Worm (Caenorhabditis elegans) whole organism, L1 larva: ENCODE measurements around the gene lin-45.

Source experiments
- C04F5.9 ChIP-seq: sonication (generic microtip); optimal IDR thresholded peaks from 2 replicates; lab custom pipeline; 2016; ENCODE audit warnings: missing genetic modification characterization, missing compliant biosample characterization
- F16B12.6 ChIP-seq: fragments of 150-350 bp; optimal IDR thresholded peaks from 2 replicates; lab custom pipeline; 2014; ENCODE audit warnings: missing biosample characterization, missing genetic modification characterization
- alr-1 ChIP-seq: fragments of 200-800 bp; sonication (Bioruptor generic); optimal IDR thresholded peaks from 2 replicates; lab custom pipeline; 2018; ENCODE audit warnings: borderline replicate concordance, mild to moderate bottlenecking, missing genetic modification characterization, missing compliant biosample characterization
- aly-2 ChIP-seq: fragments of 150-350 bp; optimal IDR thresholded peaks from 2 replicates; lab custom pipeline; 2014; ENCODE audit warnings: missing biosample characterization, missing genetic modification characterization
- blmp-1 ChIP-seq: fragments of 150-350 bp; optimal IDR thresholded peaks from 2 replicates; lab custom pipeline; 2014; ENCODE audit warnings: missing biosample characterization, missing genetic modification characterization
- ceh-63 ChIP-seq: fragments of 200-800 bp; sonication (Bioruptor generic); optimal IDR thresholded peaks from 2 replicates; lab custom pipeline; 2018; ENCODE audit warnings: mild to moderate bottlenecking, missing genetic modification characterization, missing compliant biosample characterization
- ceh-82 ChIP-seq, 3 experiments: fragments of 150-350 bp in 1 of 3; sonication (generic microtip) in 2 of 3; optimal IDR thresholded peaks; 2 replicates each; lab custom pipeline; 2014 to 2017; ENCODE audit warnings: missing biosample characterization in 3 of 3, missing genetic modification characterization in 3 of 3
- ceh-88 ChIP-seq: fragments of 200-800 bp; sonication (Bioruptor generic); IDR thresholded peaks from 2 replicates; pipeline ENCODE4 v1.3.6; 2022; ENCODE audit warnings: missing genetic modification characterization, missing compliant biosample characterization
- dpl-1 ChIP-seq, 3 experiments: fragments of 150-350 bp in 2 of 3; sonication (generic microtip) in 1 of 3; optimal IDR thresholded peaks; 2 replicates each; lab custom pipeline; 2014 to 2017; ENCODE audit warnings: missing biosample characterization in 3 of 3, missing genetic modification characterization in 3 of 3, missing genetic modification reagents in 3 of 3
- efl-1 ChIP-seq, 4 experiments: fragments of 150-350 bp; optimal IDR thresholded peaks in 3 of 4; peaks in 1 of 4; 1 replicate in 1 of 4; 2 replicates in 3 of 4; lab custom pipeline; 2014; ENCODE audit warnings: missing biosample characterization in 2 of 4, missing genetic modification characterization in 2 of 4, missing genetic modification reagents in 2 of 4
- efl-3 ChIP-seq: fragments of 200-800 bp; sonication (Bioruptor generic); optimal IDR thresholded peaks from 2 replicates; lab custom pipeline; 2018; ENCODE audit warnings: mild to moderate bottlenecking, missing genetic modification characterization, missing compliant biosample characterization
- egl-13 ChIP-seq: sonication (generic microtip); optimal IDR thresholded peaks from 2 replicates; lab custom pipeline; 2016; ENCODE audit warnings: missing genotype, missing genetic modification reagents, missing genetic modification characterization, missing compliant biosample characterization
- elt-2 ChIP-seq: sonication (generic microtip); optimal IDR thresholded peaks from 2 replicates; lab custom pipeline; 2016; ENCODE audit warnings: missing genetic modification characterization, mild to moderate bottlenecking, inconsistent platforms, missing compliant biosample characterization, missing genetic modification reagents
- elt-3 ChIP-seq, 6 experiments: fragments of 150-350 bp in 1 of 6; sonication (generic microtip); optimal IDR thresholded peaks; 2 replicates each; lab custom pipeline; 2017 to 2018; ENCODE audit warnings: missing biosample characterization in 6 of 6, missing genetic modification characterization in 6 of 6, inconsistent platforms in 1 of 6
- fkh-4 ChIP-seq: sonication (generic microtip); optimal IDR thresholded peaks from 2 replicates; lab custom pipeline; 2016; ENCODE audit warnings: missing compliant biosample characterization, missing genetic modification characterization, borderline replicate concordance
- fos-1 ChIP-seq: fragments of 150-350 bp; optimal IDR thresholded peaks from 2 replicates; lab custom pipeline; 2014; ENCODE audit warnings: missing biosample characterization, missing genetic modification characterization
- grh-1 ChIP-seq: fragments of 200-800 bp; sonication (Bioruptor generic); IDR thresholded peaks from 2 replicates; pipeline ENCODE4 v1.3.6; 2022; ENCODE audit warnings: missing genetic modification reagents, missing genetic modification characterization, missing compliant biosample characterization
- hlh-17 ChIP-seq: fragments of 200-800 bp; sonication (Bioruptor generic); optimal IDR thresholded peaks from 2 replicates; lab custom pipeline; 2018; ENCODE audit warnings: missing genetic modification characterization, mild to moderate bottlenecking, missing compliant biosample characterization, moderate library complexity, borderline replicate concordance
- hpl-2 ChIP-seq: fragments of 150-350 bp; optimal IDR thresholded peaks from 2 replicates; lab custom pipeline; 2014; ENCODE audit warnings: missing biosample characterization, missing genetic modification reagents, missing genetic modification characterization
- irx-1 ChIP-seq: sonication (generic microtip); optimal IDR thresholded peaks from 2 replicates; lab custom pipeline; 2016; ENCODE audit warnings: missing genetic modification characterization, missing compliant biosample characterization
- isw-1 ChIP-seq: fragments of 200-800 bp; sonication (Bioruptor generic); IDR thresholded peaks from 2 replicates; pipeline ENCODE4 v1.3.6; 2022; ENCODE audit warnings: missing genetic modification characterization, missing compliant biosample characterization
- jun-1 ChIP-seq: fragments of 150-350 bp; optimal IDR thresholded peaks from 2 replicates; lab custom pipeline; 2014; ENCODE audit warnings: missing biosample characterization, missing genetic modification reagents, missing genetic modification characterization
- lin-13 ChIP-seq: fragments of 150-350 bp; optimal IDR thresholded peaks from 2 replicates; lab custom pipeline; 2014; ENCODE audit warnings: missing biosample characterization, missing genetic modification reagents, missing genetic modification characterization
- lin-15B ChIP-seq: fragments of 150-350 bp; sonication (generic microtip); optimal IDR thresholded peaks from 3 replicates; lab custom pipeline; 2014; ENCODE audit warnings: missing biosample characterization, missing genetic modification characterization
- lin-35 ChIP-seq, 2 experiments: fragments of 150-350 bp; optimal IDR thresholded peaks; 2 replicates each; lab custom pipeline; 2014; ENCODE audit warnings: missing biosample characterization in 2 of 2, missing genetic modification characterization in 2 of 2, missing genetic modification reagents in 2 of 2
- lin-39 ChIP-seq: fragments of 150-350 bp; optimal IDR thresholded peaks from 2 replicates; lab custom pipeline; 2014; ENCODE audit warnings: missing biosample characterization, missing genetic modification reagents, missing genetic modification characterization
- lir-3 ChIP-seq: sonication (generic microtip); optimal IDR thresholded peaks from 2 replicates; lab custom pipeline; 2016; ENCODE audit warnings: mild to moderate bottlenecking, missing genetic modification characterization, moderate library complexity, missing compliant biosample characterization; ENCODE audit not compliant: poor library complexity
- mab-9 ChIP-seq: fragments of 200-800 bp; sonication (Bioruptor generic); IDR thresholded peaks from 2 replicates; pipeline ENCODE4 v1.3.6; 2022; ENCODE audit warnings: missing genetic modification reagents, missing genetic modification characterization, missing compliant biosample characterization
- mdl-1 ChIP-seq, 2 experiments: fragments of 150-350 bp; optimal IDR thresholded peaks; 2 replicates each; lab custom pipeline; 2014 to 2017; ENCODE audit warnings: missing biosample characterization in 2 of 2, missing genetic modification characterization in 2 of 2, inconsistent platforms in 1 of 2
- mep-1 ChIP-seq: fragments of 150-350 bp; optimal IDR thresholded peaks from 2 replicates; lab custom pipeline; 2014; ENCODE audit warnings: missing biosample characterization, missing genetic modification characterization
- nhr-12 ChIP-seq: sonication (generic microtip); optimal IDR thresholded peaks from 2 replicates; lab custom pipeline; 2017; ENCODE audit warnings: missing biosample characterization, missing genetic modification characterization
- nhr-237 ChIP-seq: fragments of 150-350 bp; optimal IDR thresholded peaks from 2 replicates; lab custom pipeline; 2014; ENCODE audit warnings: missing biosample characterization, missing genetic modification characterization
- nhr-28 ChIP-seq: fragments of 150-350 bp; optimal IDR thresholded peaks from 2 replicates; lab custom pipeline; 2014; ENCODE audit warnings: missing biosample characterization, missing genetic modification characterization
- pag-3 ChIP-seq: sonication (generic microtip); optimal IDR thresholded peaks from 2 replicates; lab custom pipeline; 2017; ENCODE audit warnings: missing genetic modification characterization, mild to moderate bottlenecking, missing compliant biosample characterization, antibody characterized with exemption, borderline replicate concordance; ENCODE audit not compliant: insufficient read depth
- pax-3 ChIP-seq: fragments of 200-800 bp; sonication (Bioruptor generic); optimal IDR thresholded peaks from 2 replicates; lab custom pipeline; 2018; ENCODE audit warnings: mild to moderate bottlenecking, missing genetic modification characterization, moderate library complexity, missing compliant biosample characterization
- pqm-1 ChIP-seq: sonication (generic microtip); optimal IDR thresholded peaks from 3 replicates; lab custom pipeline; 2017; ENCODE audit warnings: missing biosample characterization, missing genetic modification characterization
- skn-1 ChIP-seq: fragments of 150-350 bp; optimal IDR thresholded peaks from 2 replicates; lab custom pipeline; 2014; ENCODE audit warnings: missing biosample characterization, missing genetic modification characterization
- snu-23 ChIP-seq: sonication (generic microtip); optimal IDR thresholded peaks from 2 replicates; lab custom pipeline; 2016; ENCODE audit warnings: missing genetic modification characterization, missing compliant biosample characterization
- swsn-7 ChIP-seq: sonication (generic microtip); optimal IDR thresholded peaks from 2 replicates; lab custom pipeline; 2016; ENCODE audit warnings: missing genetic modification characterization, missing compliant biosample characterization
- tbx-2 ChIP-seq: sonication (generic microtip); optimal IDR thresholded peaks from 2 replicates; lab custom pipeline; 2016; ENCODE audit warnings: missing genetic modification characterization, missing compliant biosample characterization
- unc-30 ChIP-seq: sonication (generic microtip); optimal IDR thresholded peaks from 2 replicates; lab custom pipeline; 2017; ENCODE audit warnings: missing biosample characterization, missing genetic modification characterization
- unc-86 ChIP-seq: sonication (generic microtip); optimal IDR thresholded peaks from 2 replicates; lab custom pipeline; 2016; ENCODE audit warnings: missing genetic modification characterization, missing compliant biosample characterization
- unc-98 ChIP-seq: fragments of 200-800 bp; sonication (Bioruptor generic); IDR thresholded peaks from 2 replicates; pipeline ENCODE4 v1.3.6; 2022; ENCODE audit warnings: missing genetic modification characterization, missing compliant biosample characterization
- xbp-1 ChIP-seq: sonication (generic microtip); optimal IDR thresholded peaks from 2 replicates; lab custom pipeline; 2016; ENCODE audit warnings: missing genetic modification characterization, missing compliant biosample characterization
- zag-1 ChIP-seq: fragments of 150-350 bp; optimal IDR thresholded peaks from 2 replicates; lab custom pipeline; 2014; ENCODE audit warnings: missing biosample characterization, missing genetic modification characterization
- zip-4 ChIP-seq: fragments of 200-800 bp; sonication (Bioruptor generic); optimal IDR thresholded peaks from 2 replicates; lab custom pipeline; 2018; ENCODE audit warnings: mild to moderate bottlenecking, missing genetic modification characterization, moderate library complexity, missing compliant biosample characterization
- ztf-11 ChIP-seq, 2 experiments: sonication (generic microtip); optimal IDR thresholded peaks; 2 replicates each; lab custom pipeline; 2016 to 2017; ENCODE audit warnings: missing genetic modification characterization in 2 of 2, missing biosample characterization in 1 of 2, missing compliant biosample characterization in 1 of 2

Gene lin-45

ce11 chrIV:6771556-6771955 is 23.2 kb upstream of the lin-45 start:
- peak; percentile 53 for TF ChIP-seq elt-2 (tag; lab: Kevin White, UChicago)
- no peak for TF ChIP-seq efl-3 (GFP tag; lab: Kevin White, UChicago)
- TF ChIP-seq zip-4, result no peak
- TF ChIP-seq efl-1 (optimal IDR thresholded peaks at IDR 0.05; lab: Kevin White, UChicago), result no peak
- peak in 1 of 2 experiments; percentile 7 for TF ChIP-seq efl-1 (GFP tag; optimal IDR thresholded peaks at IDR 0.05 in 1 of 2; lab: Kevin White, UChicago)

- TF ChIP-seq elt-2 (tag; lab: Kevin White, UChicago) (peak; percentile 36), pag-3 (no peak)
These were observed 22.1 kb upstream of the lin-45 start, which contains the start of gene anat-1 for ce11 chrIV:6770407-6770883. Gene anat-1 (plus strand): TSS chrIV:6770833.

- TF ChIP-seq fkh-4 (tag; lab: Kevin White, UChicago) (no peak), zip-4 (no peak), unc-86 (peak; percentile 52), lir-3 (tag; lab: Kevin White, UChicago) (peak; percentile 32), skn-1 (tag; lab: Kevin White, UChicago) (peak; percentile 39), ceh-82 (tag; optimal IDR thresholded peaks at IDR 0.05; lab: Kevin White, UChicago) (peak; percentile 18 to 75 (median 41)), elt-3 (tag; optimal IDR thresholded peaks at IDR 0.05; lab: Kevin White, UChicago) (no peak), hlh-17 (no peak), lin-13 (GFP tag; lab: Kevin White, UChicago) (no peak), hpl-2 (GFP tag; lab: Kevin White, UChicago) (no peak), zag-1 (tag; lab: Kevin White, UChicago) (no peak), ceh-63 (GFP tag; lab: Kevin White, UChicago) (no peak), lin-35 (GFP tag; optimal IDR thresholded peaks at IDR 0.05; lab: Kevin White, UChicago) (peak; percentile 42 to 46), alr-1 (no peak), pax-3 (tag; lab: Kevin White, UChicago) (no peak), mep-1 (tag; lab: Kevin White, UChicago) (peak; percentile 54), egl-13 (tag; lab: Kevin White, UChicago) (peak; percentile 50), lin-39 (no peak), aly-2 (tag; lab: Kevin White, UChicago) (no peak), pag-3 (no peak), unc-30 (no peak), isw-1 (GFP tag; lab: Robert Waterston, UW) (no peak), mdl-1 (tag; optimal IDR thresholded peaks at IDR 0.05; lab: Kevin White, UChicago) (peak in 1 of 2 experiments; percentile 39), xbp-1 (peak; percentile 16), jun-1 (tag; lab: Kevin White, UChicago) (peak; percentile 33), efl-3 (GFP tag; lab: Kevin White, UChicago) (no peak), nhr-12 (tag; lab: Kevin White, UChicago) (no peak), ceh-88 (GFP tag; lab: Robert Waterston, UW) (no peak), snu-23 (GFP tag; lab: Kevin White, UChicago) (peak; percentile 61), nhr-237 (tag; lab: Kevin White, UChicago) (no peak), ztf-11 (tag; optimal IDR thresholded peaks at IDR 0.05; lab: Kevin White, UChicago) (no peak), F16B12.6 (tag; lab: Kevin White, UChicago) (no peak), blmp-1 (tag; lab: Kevin White, UChicago) (peak; percentile 64), irx-1 (tag; lab: Kevin White, UChicago) (no peak), C04F5.9 (tag; lab: Kevin White, UChicago) (no peak), lin-15B (tag; lab: Kevin White, UChicago) (no peak), nhr-28 (tag; lab: Kevin White, UChicago) (no peak), swsn-7 (tag; lab: Kevin White, UChicago) (peak; percentile 57), tbx-2 (tag; lab: Kevin White, UChicago) (peak; percentile 58), unc-98 (GFP tag; lab: Robert Waterston, UW) (no peak), pqm-1 (no peak), mab-9 (no peak), grh-1 (GFP tag; lab: Robert Waterston, UW) (no peak), fos-1 (tag; lab: Kevin White, UChicago) (peak; percentile 25), dpl-1 (GFP tag; optimal IDR thresholded peaks at IDR 0.05; lab: Kevin White, UChicago) (peak in 1 of 3 experiments; percentile 17)
These were observed 18.9 kb upstream of the lin-45 start for ce11 chrIV:6767240-6767639.
